Worm (Caenorhabditis elegans) whole organism, mixed stage, embryonic: Measurements from ENCODE around the gene Y59A8B.12.

Source experiments
- elt-1 ChIP-seq: sonication (generic microtip); optimal IDR thresholded peaks from 2 replicates; lab custom pipeline; 2017; ENCODE audit warnings: missing genetic modification characterization, mild to moderate bottlenecking, missing compliant biosample characterization, antibody characterized with exemption, moderate library complexity, borderline replicate concordance; ENCODE audit not compliant: insufficient read depth
- elt-3 ChIP-seq: fragments of 150-350 bp; optimal IDR thresholded peaks from 2 replicates; lab custom pipeline; 2014; ENCODE audit warnings: missing biosample characterization, missing genetic modification characterization
- lin-13 ChIP-seq: fragments of 150-350 bp; optimal IDR thresholded peaks from 2 replicates; lab custom pipeline; 2014; ENCODE audit warnings: missing biosample characterization, missing genetic modification characterization
- lin-32 ChIP-seq: fragments of 200-800 bp; sonication (Bioruptor generic); optimal IDR thresholded peaks from 2 replicates; lab custom pipeline; 2018; ENCODE audit warnings: mild to moderate bottlenecking, missing genetic modification characterization, missing compliant biosample characterization
- nhr-12 ChIP-seq: fragments of 150-350 bp; optimal IDR thresholded peaks from 2 replicates; lab custom pipeline; 2014; ENCODE audit warnings: missing biosample characterization, missing genetic modification characterization
- nhr-28 ChIP-seq: fragments of 150-350 bp; optimal IDR thresholded peaks from 2 replicates; lab custom pipeline; 2014; ENCODE audit warnings: missing biosample characterization, missing genetic modification characterization
- nhr-76 ChIP-seq: sonication (generic microtip); optimal IDR thresholded peaks from 2 replicates; lab custom pipeline; 2017; ENCODE audit warnings: missing biosample characterization, missing genetic modification characterization
- snpc-4 ChIP-seq: fragments of 150-350 bp; optimal IDR thresholded peaks from 2 replicates; lab custom pipeline; 2014; ENCODE audit warnings: missing biosample characterization, missing genetic modification characterization
- sptf-1 ChIP-seq: sonication (generic microtip); optimal IDR thresholded peaks from 2 replicates; lab custom pipeline; 2017; ENCODE audit warnings: mild to moderate bottlenecking, missing genetic modification characterization, moderate library complexity, missing compliant biosample characterization
- unc-39 ChIP-seq: fragments of 150-350 bp; optimal IDR thresholded peaks from 2 replicates; lab custom pipeline; 2014; ENCODE audit warnings: missing biosample characterization, missing genetic modification characterization
- unc-62 ChIP-seq: fragments of 150-350 bp; optimal IDR thresholded peaks from 2 replicates; lab custom pipeline; 2014; ENCODE audit warnings: missing biosample characterization, missing genetic modification reagents, missing genetic modification characterization
- ztf-11 ChIP-seq: fragments of 150-350 bp; optimal IDR thresholded peaks from 2 replicates; lab custom pipeline; 2014; ENCODE audit warnings: missing biosample characterization, missing genetic modification characterization

DNA sequence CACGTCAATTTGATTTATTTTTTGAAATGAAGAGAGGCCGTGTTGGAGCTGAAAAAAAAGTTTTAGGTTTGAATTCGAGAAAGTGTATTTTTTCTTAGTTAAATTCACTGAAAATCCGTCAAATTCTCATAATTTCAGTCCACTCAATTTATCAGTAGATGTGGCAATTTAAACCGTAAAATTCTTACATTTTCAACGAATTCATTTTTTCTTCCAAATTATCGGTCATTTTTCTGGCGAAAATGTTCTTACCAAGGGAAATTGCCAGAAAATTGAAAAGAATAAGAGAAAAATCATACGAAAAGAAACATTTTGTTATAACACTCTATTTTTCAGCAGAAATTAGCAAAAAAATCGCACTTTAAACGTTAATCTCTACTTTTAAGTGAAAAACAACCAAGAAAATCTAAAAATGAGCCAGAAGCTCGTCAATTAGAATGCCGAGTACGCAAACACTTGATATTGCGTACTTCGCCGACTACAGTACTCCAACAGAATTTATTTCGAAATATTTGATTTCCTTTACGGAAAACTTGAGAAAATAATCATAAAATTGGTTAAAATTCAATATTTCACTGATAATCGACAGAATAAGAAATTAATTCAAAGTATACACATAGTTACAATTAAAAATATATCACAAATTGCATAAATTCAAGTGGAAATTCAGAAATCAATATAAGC lies 732 bp downstream of the Y59A8B.12 start, which contains the start of gene fbxa-106:
- TF ChIP-seq nhr-28 (tag; lab: Kevin White, UChicago), result no peak
- TF ChIP-seq lin-13 (tag; lab: Kevin White, UChicago), result no peak
- no peak for TF ChIP-seq nhr-76 (tag; lab: Kevin White, UChicago)
- no peak for TF ChIP-seq nhr-12 (tag; lab: Kevin White, UChicago)
- no peak for TF ChIP-seq unc-39 (tag; lab: Kevin White, UChicago)
- no peak for TF ChIP-seq elt-1 (tag; lab: Kevin White, UChicago)
- no peak for TF ChIP-seq ztf-11 (tag; lab: Kevin White, UChicago)
- TF ChIP-seq snpc-4 (tag; lab: Kevin White, UChicago), result no peak
- TF ChIP-seq elt-3, result no peak
- TF ChIP-seq lin-32 (GFP tag; lab: Kevin White, UChicago), result no peak
- TF ChIP-seq unc-62 (GFP tag; lab: Kevin White, UChicago), result no peak
- no peak for TF ChIP-seq sptf-1
